Fruit fly (Drosophila melanogaster): Measurements from ENCODE around the gene Septin4.

Gene Septin4

dm6 chrX:16654931-16655409 lies 40.0 kb downstream of the Septin4 start, which contains the start of the genes Nemp and r:
Nemp (minus strand) TSS chrX:16655015.
r (plus strand) TSS chrX:16655359.
- no peak for TF ChIP-seq sim (GFP tag; IDR thresholded peaks at IDR 0.05)
- peak; percentile 78 for TF ChIP-seq knrl (GFP tag; IDR thresholded peaks at IDR 0.05; ENCODE audit: partially characterized antibody)
- peak; percentile 68 for TF ChIP-seq inv (GFP tag; IDR thresholded peaks at IDR 0.05; ENCODE audit: partially characterized antibody)
- no peak for TF ChIP-seq Kr (GFP tag; optimal IDR thresholded peaks at IDR 0.05)
- no peak for TF ChIP-seq crc (GFP tag; optimal IDR thresholded peaks at IDR 0.05)
- TF ChIP-seq Xbp1 (GFP tag; optimal IDR thresholded peaks at IDR 0.05) = no peak
- TF ChIP-seq CG16863 (GFP tag; optimal IDR thresholded peaks at IDR 0.05) = no peak
- TF ChIP-seq CG1832 (GFP tag; optimal IDR thresholded peaks at IDR 0.05) = no peak
- no peak for TF ChIP-seq seq (GFP tag; IDR thresholded peaks at IDR 0.05)
- no peak for TF ChIP-seq CG6654 (GFP tag; optimal IDR thresholded peaks at IDR 0.05)
- TF ChIP-seq mirr (GFP tag; optimal IDR thresholded peaks at IDR 0.05) = no peak
- TF ChIP-seq p53 (GFP tag; optimal IDR thresholded peaks at IDR 0.05) = peak; percentile 72
- no peak for TF ChIP-seq CG4404 (GFP tag; IDR thresholded peaks at IDR 0.05)
- no peak for TF ChIP-seq CG3847 (GFP tag; IDR thresholded peaks at IDR 0.05)
- no peak for TF ChIP-seq CG18619 (GFP tag; optimal IDR thresholded peaks at IDR 0.05)
- peak; percentile 62 for TF ChIP-seq bbx (GFP tag; IDR thresholded peaks at IDR 0.05; ENCODE audit: partially characterized antibody)
- TF ChIP-seq CG9727 (GFP tag; optimal IDR thresholded peaks at IDR 0.05) = no peak
- peak; percentile 49; the same call in 1 of the 3 replicates for TF ChIP-seq CG14860 (GFP tag; IDR thresholded peaks at IDR 0.05; ENCODE audit: partially characterized antibody)
- peak; percentile 55; the same call in 1 of the 2 replicates for TF ChIP-seq MBD-R2 (GFP tag; IDR thresholded peaks at IDR 0.05)
- no peak for TF ChIP-seq Dbx (GFP tag; IDR thresholded peaks at IDR 0.05)
- no peak for TF ChIP-seq slbo (GFP tag; IDR thresholded peaks at IDR 0.05)
- TF ChIP-seq kah (GFP tag; optimal IDR thresholded peaks at IDR 0.05) = no peak
- TF ChIP-seq trh (GFP tag; optimal IDR thresholded peaks at IDR 0.05) = no peak
- TF ChIP-seq sima (GFP tag; optimal IDR thresholded peaks at IDR 0.05) = no peak
- TF ChIP-seq CG14014 (GFP tag; IDR thresholded peaks at IDR 0.05) = no peak
- TF ChIP-seq CG7928 (GFP tag; optimal IDR thresholded peaks at IDR 0.05) = no peak
- no peak for TF ChIP-seq ham (GFP tag; IDR thresholded peaks at IDR 0.05)
- no peak for TF ChIP-seq pnt (GFP tag; optimal IDR thresholded peaks at IDR 0.05)
- no peak for TF ChIP-seq lbe (GFP tag; optimal IDR thresholded peaks at IDR 0.05)
- TF ChIP-seq Dll (GFP tag; IDR thresholded peaks at IDR 0.05; ENCODE audit: partially characterized antibody) = peak; percentile 81
- TF ChIP-seq D19A (tag; optimal IDR thresholded peaks at IDR 0.05) = no peak
- TF ChIP-seq sens (GFP tag) = peak; percentile 54
- TF ChIP-seq CG9932 (GFP tag; IDR thresholded peaks at IDR 0.05) = no peak
- no peak for TF ChIP-seq gcm2 (GFP tag; optimal IDR thresholded peaks at IDR 0.05)
- no peak for TF ChIP-seq Drgx (GFP tag; IDR thresholded peaks at IDR 0.05)
- TF ChIP-seq CG17385 (GFP tag; optimal IDR thresholded peaks at IDR 0.05) = no peak
- peak; percentile 60 for TF ChIP-seq CG8478 (optimal IDR thresholded peaks at IDR 0.05)
- no peak for TF ChIP-seq Ravus (GFP tag; IDR thresholded peaks at IDR 0.05)
- TF ChIP-seq CG4424 (GFP tag; optimal IDR thresholded peaks at IDR 0.05) = no peak
- no peak for TF ChIP-seq scrt (GFP tag; optimal IDR thresholded peaks at IDR 0.05)
- TF ChIP-seq CG42726 (GFP tag; IDR thresholded peaks at IDR 0.05; ENCODE audit: partially characterized antibody) = no peak
- TF ChIP-seq CG7556 (GFP tag; optimal IDR thresholded peaks at IDR 0.05) = no peak
- no peak for TF ChIP-seq bab2 (GFP tag; optimal IDR thresholded peaks at IDR 0.05)
- TF ChIP-seq CG1024 (GFP tag; IDR thresholded peaks at IDR 0.05) = no peak
- TF ChIP-seq usp (GFP tag; optimal IDR thresholded peaks at IDR 0.05) = no peak
- TF ChIP-seq Ets65A (GFP tag) = no peak
- TF ChIP-seq Mrtf (GFP tag; IDR thresholded peaks at IDR 0.05) = no peak
- TF ChIP-seq Hand (GFP tag; optimal IDR thresholded peaks at IDR 0.05) = no peak
- no peak for TF ChIP-seq CG18011 (GFP tag; optimal IDR thresholded peaks at IDR 0.05)
- no peak for TF ChIP-seq CG2202 (tag; optimal IDR thresholded peaks at IDR 0.05)
- TF ChIP-seq CG17612 (GFP tag; IDR thresholded peaks at IDR 0.05) = no peak
- TF ChIP-seq Vsx1 (GFP tag; optimal IDR thresholded peaks at IDR 0.05) = no peak
- no peak for TF ChIP-seq sob (GFP tag; IDR thresholded peaks at IDR 0.05)

Data from whole organism, embryonic.